Fruit fly (Drosophila melanogaster): Measurements from ENCODE around the gene CG18557.

dm6 chr2L:2847112-2847682 is 1.7 kb upstream of the CG18557 start, which contains the start of the genes CG3117 and CG2983:
- TF ChIP-seq lz (GFP tag; optimal IDR thresholded peaks at IDR 0.05): no peak
- TF ChIP-seq CG32006 (GFP tag; optimal IDR thresholded peaks at IDR 0.05): no peak
- TF ChIP-seq Blimp-1 (GFP tag; optimal IDR thresholded peaks at IDR 0.05): no peak
- TF ChIP-seq Hr39 (GFP tag; optimal IDR thresholded peaks at IDR 0.05): no peak
- no peak for TF ChIP-seq CG1621 (tag; optimal IDR thresholded peaks at IDR 0.05)
- no peak for TF ChIP-seq CG6854 (GFP tag; optimal IDR thresholded peaks at IDR 0.05)
- TF ChIP-seq CG8632 (GFP tag; optimal IDR thresholded peaks at IDR 0.05): no peak
- no peak for TF ChIP-seq net (GFP tag; optimal IDR thresholded peaks at IDR 0.05)
- no peak for TF ChIP-seq CG11762 (GFP tag; optimal IDR thresholded peaks at IDR 0.05; ENCODE audit: insufficient read depth)
- TF ChIP-seq CG6163 (GFP tag; IDR thresholded peaks at IDR 0.05): no peak
- no peak for TF ChIP-seq CG8319 (GFP tag; optimal IDR thresholded peaks at IDR 0.05)
- TF ChIP-seq Sox15 (GFP tag; optimal IDR thresholded peaks at IDR 0.05): no peak
- TF ChIP-seq CG11294 (GFP tag; IDR thresholded peaks at IDR 0.05): no peak
- no peak for TF ChIP-seq CG15336 (GFP tag; IDR thresholded peaks at IDR 0.05)
